Worm (Caenorhabditis elegans) whole organism, L2 larva: ENCODE results near the gene D2023.1.

Source experiments
- nhr-12 ChIP-seq: fragments of 150-350 bp; optimal IDR thresholded peaks from 2 replicates; lab custom pipeline; 2014; ENCODE audit warnings: missing biosample characterization, missing genetic modification characterization
- ztf-1 ChIP-seq: fragments of 200-800 bp; sonication (Bioruptor generic); conservative IDR thresholded peaks from 2 replicates; pipeline ENCODE4 v1.3.6; 2022; ENCODE audit warnings: missing genetic modification characterization, missing compliant biosample characterization
- ztf-4 ChIP-seq: fragments of 150-350 bp; optimal IDR thresholded peaks from 2 replicates; lab custom pipeline; 2014; ENCODE audit warnings: missing biosample characterization, missing genetic modification characterization

- TF ChIP-seq ztf-4 (tag; lab: Kevin White, UChicago), result no peak
- TF ChIP-seq nhr-12 (tag; lab: Kevin White, UChicago), result no peak
- no peak for TF ChIP-seq ztf-1
Measured at ce11 chrV:11789474-11789873, at the start of gene D2023.1.
